Worm (Caenorhabditis elegans) whole organism, L2 larva: ENCODE results near the gene pro-2.

Experiments
- lin-39 ChIP-seq: fragments of 150-350 bp; optimal IDR thresholded peaks from 2 replicates; lab custom pipeline; 2014; ENCODE audit warnings: missing biosample characterization, missing genetic modification reagents, missing genetic modification characterization
- nhr-237 ChIP-seq: fragments of 150-350 bp; optimal IDR thresholded peaks from 2 replicates; lab custom pipeline; 2014; ENCODE audit warnings: missing biosample characterization, missing genetic modification characterization

ce11 chrII:10300954-10301353 is 44.0 kb downstream of the pro-2 start, which contains the start of gene mdt-22:
- TF ChIP-seq lin-39 (tag; lab: Kevin White, UChicago): no peak
- no peak for TF ChIP-seq nhr-237 (tag; lab: Kevin White, UChicago)
